Worm (Caenorhabditis elegans): Measurements from ENCODE around the gene dpy-28.
A peak's percentile ranks its signal among the peaks of the same experiment; 100 is the strongest.

Gene dpy-28

DNA sequence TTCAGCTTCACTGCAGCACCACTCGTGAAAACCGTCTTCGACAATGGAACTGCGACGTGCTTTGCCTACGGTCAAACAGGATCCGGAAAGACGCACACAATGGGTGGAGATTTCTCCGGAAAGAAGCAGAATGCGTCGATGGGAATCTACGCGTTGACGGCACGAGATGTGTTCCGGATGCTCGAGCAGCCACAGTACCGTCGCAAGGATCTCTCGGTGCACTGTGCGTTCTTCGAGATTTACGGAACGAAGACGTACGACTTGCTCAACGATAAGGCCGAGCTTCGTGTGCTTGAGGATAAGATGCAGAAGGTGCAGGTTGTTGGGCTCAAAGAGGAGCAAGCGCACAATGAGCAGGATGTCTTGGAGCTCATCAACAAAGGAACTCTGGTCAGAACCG, 46.6 kb downstream of the dpy-28 start:
- no peak for TF ChIP-seq ztf-26 (tag; optimal IDR thresholded peaks at IDR 0.05)
- TF ChIP-seq F49E8.2 (tag; optimal IDR thresholded peaks at IDR 0.05; ENCODE audit: insufficient read depth), result no peak
- TF ChIP-seq ceh-79 (tag; optimal IDR thresholded peaks at IDR 0.05), result no peak
- no peak for TF ChIP-seq pbrm-1 (GFP tag; IDR thresholded peaks at IDR 0.05)
- no peak for TF ChIP-seq F23B12.7 (tag; optimal IDR thresholded peaks at IDR 0.05; ENCODE audit: insufficient read depth)
- no peak for TF ChIP-seq dpff-1 (tag; optimal IDR thresholded peaks at IDR 0.05)
- TF ChIP-seq tbx-9 (tag; optimal IDR thresholded peaks at IDR 0.05; ENCODE audit: borderline replicate concordance), result no peak
- no peak for TF ChIP-seq akir-1 (GFP tag; optimal IDR thresholded peaks at IDR 0.05)
- TF ChIP-seq attf-6 (GFP tag; IDR thresholded peaks at IDR 0.05), result 0 out of 2 replicates have a peak, but pooled peaks have one; percentile 10

DNA sequence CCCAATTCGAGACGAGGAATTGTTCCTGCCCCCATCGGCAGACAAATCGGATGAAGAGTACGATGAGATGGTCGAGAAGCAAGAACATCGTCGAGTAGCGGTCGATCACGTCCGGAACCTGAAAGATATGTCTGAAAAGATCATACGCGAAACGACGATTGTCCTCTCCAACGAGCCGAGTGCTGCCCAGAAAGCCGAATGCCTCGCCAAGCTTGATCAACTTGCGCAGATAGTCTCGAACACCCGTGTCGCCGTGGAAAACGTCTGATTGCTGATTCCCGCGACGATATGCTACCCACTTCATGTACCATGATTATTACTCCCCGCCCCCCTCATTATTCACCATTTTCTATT, 47.5 kb downstream of the dpy-28 start:
- peak; percentile 38 for TF ChIP-seq B0336.3 (GFP tag; IDR thresholded peaks at IDR 0.05)
- no peak for TF ChIP-seq nhr-80 (tag; optimal IDR thresholded peaks at IDR 0.05)
- TF ChIP-seq cebp-2 (GFP tag; IDR thresholded peaks at IDR 0.05), result no peak

DNA sequence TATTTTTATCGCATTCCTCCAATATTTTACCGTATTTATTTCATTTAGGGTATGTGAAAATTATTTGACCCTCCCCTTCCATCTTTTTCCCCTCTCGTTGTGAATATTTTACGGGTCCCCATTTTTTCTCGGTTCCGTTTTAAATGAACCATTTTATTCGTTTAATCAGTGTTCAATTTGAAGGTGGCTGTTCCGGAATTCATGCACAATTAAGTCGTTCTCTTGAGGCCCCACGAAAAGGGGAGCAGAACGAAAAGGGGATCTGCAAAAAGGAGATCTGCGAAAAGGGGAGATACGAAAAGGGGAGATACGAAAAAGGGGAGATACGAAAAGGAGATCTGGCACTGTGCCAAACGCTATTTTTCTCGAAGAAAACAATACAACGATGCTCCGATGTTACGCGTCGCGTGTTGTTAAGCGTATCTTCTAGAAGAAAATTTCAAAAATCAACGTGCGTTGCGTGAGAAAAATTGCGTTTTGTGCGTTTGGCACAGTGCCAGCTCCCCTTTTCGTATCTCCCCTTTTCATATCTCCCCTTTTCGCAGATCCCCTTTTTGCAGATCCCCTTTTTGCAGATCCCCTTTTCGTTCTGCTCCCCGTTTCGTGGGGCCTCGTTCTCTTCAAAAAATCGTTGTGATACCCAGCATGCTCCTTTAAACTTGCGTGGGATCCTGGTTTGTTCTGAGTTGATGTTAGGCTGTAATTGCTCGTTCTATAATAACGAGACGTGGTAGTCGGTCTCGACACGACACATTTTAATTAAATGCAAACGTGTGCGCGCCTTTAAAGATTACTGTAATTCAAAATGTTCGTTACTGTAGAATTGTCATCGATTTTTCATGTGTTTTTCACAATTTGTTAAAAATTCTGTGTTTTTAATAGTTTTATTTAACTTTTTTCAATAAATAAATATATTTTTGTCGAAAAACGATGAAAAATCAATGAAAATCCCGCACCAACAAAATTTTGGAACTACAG, 48.2 kb downstream of the dpy-28 start:
- TF ChIP-seq F49E8.2 (tag; optimal IDR thresholded peaks at IDR 0.05; ENCODE audit: insufficient read depth) (no peak), F55B11.4 (tag; optimal IDR thresholded peaks at IDR 0.05; ENCODE audit: borderline replicate concordance, insufficient read depth) (no peak), Y95B8A.8 (GFP tag; IDR thresholded peaks at IDR 0.05) (peak; percentile 97), nfyb-1 (GFP tag; IDR thresholded peaks at IDR 0.05) (peak; percentile 76), nhr-179 (tag; optimal IDR thresholded peaks at IDR 0.05) (no peak), bed-2 (GFP tag; IDR thresholded peaks at IDR 0.05) (0 out of 2 replicates have a peak, but pooled peaks have one; percentile 8), ceh-58 (GFP tag; IDR thresholded peaks at IDR 0.05) (peak; percentile 93), dox-1 (GFP tag; IDR thresholded peaks at IDR 0.05) (peak; percentile 69), ztf-6 (GFP tag; IDR thresholded peaks at IDR 0.05) (peak; percentile 48; the same call in 1 of the 2 replicates), T07F8.4 (tag; optimal IDR thresholded peaks at IDR 0.05) (no peak), nhr-120 (GFP tag; IDR thresholded peaks at IDR 0.05) (no peak), die-1 (tag; optimal IDR thresholded peaks at IDR 0.05) (peak; percentile 51), ztf-3 (GFP tag; optimal IDR thresholded peaks at IDR 0.05) (no peak), madf-6 (GFP tag; IDR thresholded peaks at IDR 0.05) (peak; percentile 91), rec-8 (tag; optimal IDR thresholded peaks at IDR 0.05) (no peak), snpc-1.1 (tag; optimal IDR thresholded peaks at IDR 0.05; ENCODE audit: insufficient read depth) (no peak), tlf-1 (GFP tag; optimal IDR thresholded peaks at IDR 0.05) (no peak), let-607 (tag; optimal IDR thresholded peaks at IDR 0.05) (no peak), dpff-1 (tag; optimal IDR thresholded peaks at IDR 0.05) (no peak), ekl-4 (GFP tag; IDR thresholded peaks at IDR 0.05) (peak; percentile 85), ceh-40 (GFP tag; IDR thresholded peaks at IDR 0.05) (peak; percentile 70; the same call in 1 of the 2 replicates), ztf-26 (tag; optimal IDR thresholded peaks at IDR 0.05) (no peak), madf-10 (tag; optimal IDR thresholded peaks at IDR 0.05) (no peak), egl-18 (GFP tag; IDR thresholded peaks at IDR 0.05) (no peak), snpc-4 (GFP tag; optimal IDR thresholded peaks at IDR 0.05) (peak; percentile 41), snpc-4 (tag; optimal IDR thresholded peaks at IDR 0.05) (no peak), hsf-1 (GFP tag; IDR thresholded peaks at IDR 0.05) (peak; percentile 96), ceh-100 (GFP tag; IDR thresholded peaks at IDR 0.05) (peak; percentile 92), efl-1 (GFP tag; optimal IDR thresholded peaks at IDR 0.05) (peak; percentile 33), rcor-1 (GFP tag; IDR thresholded peaks at IDR 0.05) (peak; percentile 63), fkh-3 (tag; optimal IDR thresholded peaks at IDR 0.05) (no peak), him-1 (tag; optimal IDR thresholded peaks at IDR 0.05) (peak; percentile 56), F10E7.11 (tag; optimal IDR thresholded peaks at IDR 0.05) (no peak), snpc-3.4 (tag; optimal IDR thresholded peaks at IDR 0.05) (no peak)
